Fruit fly (Drosophila melanogaster): ENCODE measurements around the gene Gbeta76C.

DNA sequence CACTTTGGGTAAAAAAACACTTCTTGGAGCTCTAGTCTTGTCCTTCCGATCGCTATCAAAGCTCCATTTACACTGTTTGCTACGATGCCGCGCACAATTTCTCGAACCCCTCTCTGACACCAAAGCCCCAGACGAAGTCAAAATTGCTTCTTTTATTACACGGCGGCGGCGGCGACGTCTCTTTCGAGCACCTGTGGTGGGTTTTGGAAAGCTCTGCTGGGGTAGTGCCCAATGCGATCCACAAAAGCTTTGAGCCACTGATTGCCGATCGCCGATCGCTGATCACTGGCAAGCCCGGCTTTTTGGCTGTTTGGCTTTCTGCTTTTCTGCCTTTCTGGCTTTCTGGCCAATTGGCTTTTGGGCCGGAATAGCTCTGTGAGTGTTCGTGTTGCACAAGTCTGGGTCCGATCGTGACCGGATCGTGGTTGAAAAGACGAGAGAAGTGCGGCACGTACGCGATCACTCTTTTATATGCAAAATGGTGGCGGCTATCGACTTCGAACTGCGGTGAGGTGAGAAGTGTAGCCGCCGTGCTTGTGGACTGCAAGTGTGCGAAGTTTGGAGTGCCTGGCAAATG, 20.2 kb downstream of the Gbeta76C start, which contains the start of gene serp:
- no peak for TF ChIP-seq CG8478 (optimal IDR thresholded peaks at IDR 0.05)
- no peak for TF ChIP-seq CTCF (optimal IDR thresholded peaks at IDR 0.05)
